Worm (Caenorhabditis elegans) whole organism, L3 larva: ENCODE results near the gene Y71H2AM.3.

Source experiments
- R02D3.7 ChIP-seq: fragments of 150-350 bp; optimal IDR thresholded peaks from 2 replicates; lab custom pipeline; 2014; ENCODE audit warnings: missing biosample characterization, missing genetic modification characterization
- ZK546.5 ChIP-seq: sonication (generic microtip); optimal IDR thresholded peaks from 2 replicates; lab custom pipeline; 2017; ENCODE audit warnings: missing biosample characterization, missing genetic modification characterization
- ceh-16 ChIP-seq: sonication (generic microtip); optimal IDR thresholded peaks from 2 replicates; lab custom pipeline; 2017; ENCODE audit warnings: missing biosample characterization, missing genetic modification characterization
- ceh-82 ChIP-seq: fragments of 150-350 bp; optimal IDR thresholded peaks from 2 replicates; lab custom pipeline; 2014; ENCODE audit warnings: missing biosample characterization, missing genetic modification characterization
- ceh-9 ChIP-seq: sonication (generic microtip); optimal IDR thresholded peaks from 2 replicates; lab custom pipeline; 2018; ENCODE audit warnings: missing biosample characterization, missing genetic modification characterization
- daf-12 ChIP-seq: fragments of 150-350 bp; optimal IDR thresholded peaks from 2 replicates; lab custom pipeline; 2014; ENCODE audit warnings: missing biosample characterization, missing genetic modification reagents, missing genetic modification characterization
- egl-27 ChIP-seq: sonication (generic microtip); optimal IDR thresholded peaks from 4 replicates; lab custom pipeline; 2017; ENCODE audit warnings: missing biosample characterization, missing genetic modification reagents, missing genetic modification characterization
- elt-2 ChIP-seq: sonication (generic microtip); optimal IDR thresholded peaks from 2 replicates; lab custom pipeline; 2016; ENCODE audit warnings: missing genetic modification reagents, mild to moderate bottlenecking, missing genetic modification characterization, missing compliant biosample characterization
- elt-3 ChIP-seq, 3 experiments: fragments of 150-350 bp in 1 of 3; sonication (generic microtip) in 2 of 3; optimal IDR thresholded peaks; 2 replicates in 2 of 3; 4 replicates in 1 of 3; lab custom pipeline; 2014 to 2017; ENCODE audit warnings: missing biosample characterization in 3 of 3, missing genetic modification characterization in 3 of 3
- eor-1 ChIP-seq, 2 experiments: fragments of 150-350 bp; optimal IDR thresholded peaks; 2 replicates each; lab custom pipeline; 2014 to 2018; ENCODE audit warnings: missing biosample characterization in 2 of 2, missing genetic modification characterization in 2 of 2
- fkh-10 ChIP-seq: sonication (generic microtip); optimal IDR thresholded peaks from 2 replicates; lab custom pipeline; 2017; ENCODE audit warnings: missing biosample characterization, missing genetic modification reagents, missing genetic modification characterization
- fkh-2 ChIP-seq: fragments of 150-350 bp; optimal IDR thresholded peaks from 2 replicates; lab custom pipeline; 2014; ENCODE audit warnings: missing biosample characterization, missing genetic modification reagents, missing genetic modification characterization
- fos-1 ChIP-seq: fragments of 150-350 bp; optimal IDR thresholded peaks from 2 replicates; lab custom pipeline; 2014; ENCODE audit warnings: missing biosample characterization, missing genetic modification characterization
- hmg-11 ChIP-seq: sonication (generic microtip); optimal IDR thresholded peaks from 2 replicates; lab custom pipeline; 2016; ENCODE audit warnings: missing genetic modification characterization, missing compliant biosample characterization
- lin-39 ChIP-seq: fragments of 150-350 bp; optimal IDR thresholded peaks from 2 replicates; lab custom pipeline; 2018; ENCODE audit warnings: missing biosample characterization, missing genetic modification reagents, missing genetic modification characterization
- lsy-12 ChIP-seq: sonication (generic microtip); optimal IDR thresholded peaks from 2 replicates; lab custom pipeline; 2016; ENCODE audit warnings: mild to moderate bottlenecking, missing genetic modification characterization, missing compliant biosample characterization
- mdl-1 ChIP-seq: fragments of 150-350 bp; optimal IDR thresholded peaks from 2 replicates; lab custom pipeline; 2014; ENCODE audit warnings: missing biosample characterization, missing genetic modification characterization
- mml-1 ChIP-seq: fragments of 150-350 bp; sonication (generic microtip); optimal IDR thresholded peaks from 3 replicates; lab custom pipeline; 2014; ENCODE audit warnings: missing biosample characterization, missing genetic modification characterization
- nfya-1 ChIP-seq: sonication (generic microtip); optimal IDR thresholded peaks from 2 replicates; lab custom pipeline; 2017; ENCODE audit warnings: missing genetic modification characterization, mild to moderate bottlenecking, missing compliant biosample characterization, antibody characterized with exemption, moderate library complexity; ENCODE audit not compliant: insufficient read depth
- nhr-12 ChIP-seq: fragments of 150-350 bp; optimal IDR thresholded peaks from 2 replicates; lab custom pipeline; 2014; ENCODE audit warnings: missing biosample characterization, missing genetic modification characterization
- nhr-23 ChIP-seq: fragments of 150-350 bp; optimal IDR thresholded peaks from 2 replicates; lab custom pipeline; 2014; ENCODE audit warnings: missing biosample characterization, missing genetic modification reagents, missing genetic modification characterization
- nhr-237 ChIP-seq: fragments of 150-350 bp; optimal IDR thresholded peaks from 2 replicates; lab custom pipeline; 2014; ENCODE audit warnings: missing biosample characterization, missing genetic modification characterization
- nhr-28 ChIP-seq: fragments of 150-350 bp; optimal IDR thresholded peaks from 2 replicates; lab custom pipeline; 2014; ENCODE audit warnings: missing biosample characterization, missing genetic modification characterization
- nhr-67 ChIP-seq: fragments of 150-350 bp; optimal IDR thresholded peaks from 2 replicates; lab custom pipeline; 2014; ENCODE audit warnings: missing biosample characterization, missing genetic modification characterization
- pha-4 ChIP-seq: fragments of 150-350 bp; optimal IDR thresholded peaks from 2 replicates; lab custom pipeline; 2014; ENCODE audit warnings: missing biosample characterization, missing genetic modification reagents, missing genetic modification characterization
- pqm-1 ChIP-seq: fragments of 150-350 bp; optimal IDR thresholded peaks from 2 replicates; lab custom pipeline; 2017; ENCODE audit warnings: missing biosample characterization, missing genetic modification characterization, inconsistent platforms
- sea-2 ChIP-seq: fragments of 150-350 bp; sonication (generic microtip); optimal IDR thresholded peaks from 4 replicates; lab custom pipeline; 2014; ENCODE audit warnings: missing biosample characterization, missing genetic modification reagents, missing genetic modification characterization
- skn-1 ChIP-seq: fragments of 150-350 bp; optimal IDR thresholded peaks from 2 replicates; lab custom pipeline; 2014; ENCODE audit warnings: missing biosample characterization, missing genetic modification characterization
- snpc-4 ChIP-seq: fragments of 150-350 bp; optimal IDR thresholded peaks from 2 replicates; lab custom pipeline; 2014; ENCODE audit warnings: missing biosample characterization, missing genetic modification characterization
- tbx-2 ChIP-seq: sonication (generic microtip); optimal IDR thresholded peaks from 2 replicates; lab custom pipeline; 2016; ENCODE audit warnings: mild to moderate bottlenecking, missing genetic modification characterization, missing compliant biosample characterization
- unc-62 ChIP-seq: fragments of 150-350 bp; sonication (generic microtip); optimal IDR thresholded peaks from 4 replicates; lab custom pipeline; 2014; ENCODE audit warnings: missing biosample characterization, missing genetic modification reagents, missing genetic modification characterization
- ztf-4 ChIP-seq: fragments of 150-350 bp; optimal IDR thresholded peaks from 2 replicates; lab custom pipeline; 2014; ENCODE audit warnings: missing biosample characterization, missing genetic modification characterization

The Y71H2AM.3 gene

DNA sequence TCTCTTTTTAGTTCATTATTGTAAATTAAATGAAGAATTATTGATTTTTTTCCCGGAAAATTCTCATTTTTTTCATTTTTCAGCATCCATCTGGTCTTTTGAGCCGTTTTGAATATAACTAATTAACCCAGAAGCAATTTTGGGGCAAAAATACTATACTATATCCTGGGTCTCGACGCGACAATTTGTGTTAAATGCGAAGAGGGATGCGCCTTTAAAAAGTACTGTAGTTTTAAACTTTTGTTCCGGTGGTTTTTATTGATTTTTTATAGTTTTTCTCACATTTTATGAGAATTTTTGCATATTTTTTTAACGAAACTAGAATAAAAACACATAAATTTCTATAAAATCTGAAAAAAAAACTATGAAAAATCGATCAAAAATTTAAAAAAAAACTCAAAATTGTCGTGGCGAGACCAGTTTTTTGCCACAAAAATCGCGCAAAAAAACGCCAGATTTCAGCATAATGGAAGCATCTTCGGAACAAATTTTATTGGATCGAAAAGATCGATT, 17.2 kb upstream of the Y71H2AM.3 start, which contains the start of gene tbcc-1:
Gene tbcc-1, plus strand, starts transcription at position 463 of the 513 bp plus-strand sequence.
- TF ChIP-seq nhr-67 (tag; lab: Kevin White, UChicago) (no peak), daf-12 (no peak), skn-1 (tag; lab: Kevin White, UChicago) (no peak), eor-1 (tag; optimal IDR thresholded peaks at IDR 0.05; lab: Kevin White, UChicago) (no peak), ZK546.5 (tag; lab: Kevin White, UChicago) (no peak), snpc-4 (tag; lab: Kevin White, UChicago) (no peak), R02D3.7 (no peak), fkh-2 (tag; lab: Kevin White, UChicago) (no peak), unc-62 (GFP tag; lab: Kevin White, UChicago) (no peak), mdl-1 (tag; lab: Kevin White, UChicago) (no peak), ceh-82 (tag; lab: Kevin White, UChicago) (no peak), mml-1 (tag; lab: Kevin White, UChicago) (no peak), pqm-1 (tag; lab: Kevin White, UChicago) (no peak), ceh-9 (no peak), lin-39 (tag; lab: Kevin White, UChicago) (no peak), sea-2 (GFP tag; lab: Kevin White, UChicago) (no peak), fkh-10 (no peak)

DNA sequence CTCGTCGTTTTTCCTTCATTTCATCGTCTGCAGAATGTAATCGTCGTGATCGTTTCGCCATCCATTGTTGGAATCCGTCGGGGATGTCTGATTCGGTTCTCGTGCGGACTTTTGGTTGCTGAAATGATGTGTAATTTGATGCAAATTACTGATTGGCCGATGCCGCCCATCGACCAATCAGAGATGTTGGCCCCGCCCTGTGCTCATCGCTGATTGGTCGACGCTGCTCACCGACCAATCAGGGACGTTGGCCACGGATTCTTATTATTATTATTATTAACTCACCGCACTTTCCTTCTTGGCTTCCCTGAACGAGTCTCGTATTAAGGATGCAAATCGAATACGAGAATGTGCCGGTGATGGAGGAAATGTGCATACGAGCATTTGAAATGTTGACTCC, 11.2 kb upstream of the Y71H2AM.3 start:
- no peak for TF ChIP-seq tbx-2 (tag; lab: Kevin White, UChicago)
- TF ChIP-seq egl-27 = no peak
- peak; percentile 95 for TF ChIP-seq nfya-1 (tag; lab: Kevin White, UChicago)

DNA sequence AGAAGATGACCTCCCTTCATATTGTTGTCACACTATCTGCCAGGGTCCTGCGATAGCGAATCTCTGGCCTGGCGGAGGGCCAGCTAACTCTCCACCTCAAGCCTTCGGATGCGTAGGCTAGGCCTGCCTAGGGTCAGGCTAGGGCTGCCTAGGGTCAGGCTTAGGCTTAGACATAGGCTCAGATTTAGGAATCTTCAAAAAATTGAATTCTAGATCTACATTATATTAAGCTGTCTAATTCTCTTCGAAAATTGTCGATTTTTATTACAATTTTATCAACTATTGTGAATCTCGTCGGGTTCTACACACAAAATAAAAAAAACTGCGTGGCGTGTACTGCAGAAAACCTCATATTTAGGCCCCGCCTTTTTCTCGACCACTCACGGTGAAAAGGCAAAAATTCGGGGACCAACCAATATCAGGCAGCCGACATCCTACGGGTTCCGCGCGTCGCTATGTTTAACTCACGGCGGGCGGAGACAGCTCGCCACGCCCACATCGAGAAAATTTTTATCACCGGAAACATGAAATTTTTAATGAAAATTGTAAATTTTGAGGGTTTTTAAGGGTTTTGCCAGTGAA, 9.7 kb upstream of the Y71H2AM.3 start:
- TF ChIP-seq tbx-2 (tag; lab: Kevin White, UChicago) (no peak), ztf-4 (no peak), nhr-237 (tag; lab: Kevin White, UChicago) (no peak), nhr-12 (tag; lab: Kevin White, UChicago) (no peak), fos-1 (no peak), elt-3 (tag; optimal IDR thresholded peaks at IDR 0.05; lab: Kevin White, UChicago) (no peak), daf-12 (no peak)

DNA sequence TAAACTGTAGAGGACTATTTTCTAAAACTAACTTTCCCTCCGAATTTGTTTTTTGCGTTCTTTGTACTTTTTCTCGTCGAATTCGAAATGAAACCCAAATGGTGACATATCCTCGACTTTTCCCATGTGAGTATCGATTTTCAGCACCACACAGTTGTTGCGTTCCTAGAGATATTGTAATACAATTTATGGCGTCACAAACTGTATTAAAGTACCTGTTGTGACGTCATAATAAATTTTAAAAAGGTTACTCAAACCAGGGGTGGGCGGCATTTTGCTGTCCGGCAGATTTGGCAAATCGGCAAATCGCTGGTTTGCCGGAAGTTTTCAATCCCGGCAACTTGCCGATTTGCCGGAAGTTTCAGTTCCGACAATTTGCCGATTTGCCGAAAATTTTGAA, 4.5 kb upstream of the Y71H2AM.3 start:
- TF ChIP-seq fkh-10 = no peak
- TF ChIP-seq hmg-11 (tag; lab: Kevin White, UChicago) = no peak
- TF ChIP-seq nhr-23 = no peak

DNA sequence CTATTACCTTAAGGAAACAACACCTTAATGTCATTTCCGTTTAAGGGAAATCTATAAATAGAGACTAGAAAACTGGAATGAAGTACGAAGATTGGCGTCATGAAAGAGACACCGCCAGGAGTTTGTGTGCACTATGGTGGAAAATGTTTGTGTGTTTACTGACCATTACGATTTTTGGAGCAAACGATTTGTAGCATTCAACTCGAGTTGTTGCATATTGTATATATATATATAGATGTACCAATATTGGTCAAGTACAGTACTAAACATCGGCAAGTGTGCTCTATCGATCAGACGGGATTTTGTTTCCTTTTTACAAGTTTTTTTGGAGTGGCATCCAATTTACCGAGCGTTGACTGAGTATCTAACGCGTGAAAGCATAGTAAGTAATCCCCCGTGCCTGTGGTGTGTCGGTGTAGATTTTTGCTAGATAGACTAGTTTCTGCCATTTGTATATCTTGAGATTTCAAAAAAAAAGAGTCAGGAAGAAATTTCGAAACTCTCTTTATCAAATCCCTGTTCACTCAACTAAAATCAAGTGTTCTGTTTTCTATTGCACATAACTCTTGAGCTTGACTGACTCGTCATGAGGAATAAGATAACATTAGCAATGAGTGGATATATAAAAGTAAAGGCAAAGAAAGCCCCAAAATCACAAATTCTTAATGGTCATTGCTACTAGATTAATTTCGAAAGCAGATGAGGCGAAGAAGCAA, 3.3 kb upstream of the Y71H2AM.3 start, which contains the start of the genes twk-45 and Y71H2AM.25:
Gene twk-45, minus strand, starts transcription at position 101 of the 716 bp plus-strand sequence.
Gene Y71H2AM.25, plus strand, starts transcription at position 666 of the 716 bp plus-strand sequence.
- no peak for TF ChIP-seq nhr-28 (tag; lab: Kevin White, UChicago)
- no peak for TF ChIP-seq lsy-12
- no peak for TF ChIP-seq mml-1 (tag; lab: Kevin White, UChicago)
- TF ChIP-seq ceh-16 (tag; lab: Kevin White, UChicago) = no peak
- no peak for TF ChIP-seq pha-4 (tag; lab: Kevin White, UChicago)
- no peak for TF ChIP-seq snpc-4 (tag; lab: Kevin White, UChicago)
- no peak for TF ChIP-seq elt-3 (tag; optimal IDR thresholded peaks at IDR 0.05; lab: Kevin White, UChicago)
- TF ChIP-seq elt-2 (tag; lab: Kevin White, UChicago) = no peak
- no peak for TF ChIP-seq fkh-2 (tag; lab: Kevin White, UChicago)
- no peak for TF ChIP-seq egl-27
